Worm (Caenorhabditis elegans) whole organism, L1 larva: Measurements from ENCODE around the gene T27D12.6.

Experiments
- C16A3.4 ChIP-seq: fragments of 150-350 bp; optimal IDR thresholded peaks from 2 replicates; lab custom pipeline; 2014; ENCODE audit warnings: missing biosample characterization, missing genetic modification characterization
- alr-1 ChIP-seq: fragments of 200-800 bp; sonication (Bioruptor generic); optimal IDR thresholded peaks from 2 replicates; lab custom pipeline; 2018; ENCODE audit warnings: borderline replicate concordance, mild to moderate bottlenecking, missing genetic modification characterization, missing compliant biosample characterization
- aly-2 ChIP-seq: fragments of 150-350 bp; optimal IDR thresholded peaks from 2 replicates; lab custom pipeline; 2014; ENCODE audit warnings: missing biosample characterization, missing genetic modification characterization
- ama-1 ChIP-seq: fragments of 150-350 bp; optimal IDR thresholded peaks from 2 replicates; lab custom pipeline; 2014
- blmp-1 ChIP-seq: fragments of 150-350 bp; optimal IDR thresholded peaks from 2 replicates; lab custom pipeline; 2014; ENCODE audit warnings: missing biosample characterization, missing genetic modification characterization
- ceh-88 ChIP-seq: fragments of 200-800 bp; sonication (Bioruptor generic); IDR thresholded peaks from 2 replicates; pipeline ENCODE4 v1.3.6; 2022; ENCODE audit warnings: missing genetic modification characterization, missing compliant biosample characterization
- ces-1 ChIP-seq: fragments of 150-350 bp; optimal IDR thresholded peaks from 2 replicates; lab custom pipeline; 2014; ENCODE audit warnings: missing biosample characterization, missing genetic modification reagents, missing genetic modification characterization
- efl-1 ChIP-seq, 4 experiments: fragments of 150-350 bp; optimal IDR thresholded peaks in 3 of 4; peaks in 1 of 4; 1 replicate in 1 of 4; 2 replicates in 3 of 4; lab custom pipeline; 2014; ENCODE audit warnings: missing biosample characterization in 2 of 4, missing genetic modification characterization in 2 of 4, missing genetic modification reagents in 2 of 4
- egl-13 ChIP-seq: sonication (generic microtip); optimal IDR thresholded peaks from 2 replicates; lab custom pipeline; 2016; ENCODE audit warnings: missing genotype, missing genetic modification reagents, missing genetic modification characterization, missing compliant biosample characterization
- egl-27 ChIP-seq, 2 experiments: fragments of 150-350 bp in 1 of 2; sonication (generic microtip); optimal IDR thresholded peaks; 3 replicates each; lab custom pipeline; 2017 to 2018; ENCODE audit warnings: missing biosample characterization in 2 of 2, missing genetic modification characterization in 2 of 2, missing genetic modification reagents in 2 of 2
- elt-2 ChIP-seq: sonication (generic microtip); optimal IDR thresholded peaks from 2 replicates; lab custom pipeline; 2016; ENCODE audit warnings: missing genetic modification characterization, mild to moderate bottlenecking, inconsistent platforms, missing compliant biosample characterization, missing genetic modification reagents
- ets-5 ChIP-seq: fragments of 200-800 bp; sonication (Bioruptor generic); IDR thresholded peaks from 2 replicates; pipeline ENCODE4 v1.3.6; 2022; ENCODE audit warnings: missing genetic modification characterization, missing compliant biosample characterization
- fkh-10 ChIP-seq: sonication (generic microtip); optimal IDR thresholded peaks from 2 replicates; lab custom pipeline; 2017; ENCODE audit warnings: missing biosample characterization, missing genetic modification reagents, missing genetic modification characterization
- fkh-4 ChIP-seq: sonication (generic microtip); optimal IDR thresholded peaks from 2 replicates; lab custom pipeline; 2016; ENCODE audit warnings: missing compliant biosample characterization, missing genetic modification characterization, borderline replicate concordance
- fos-1 ChIP-seq: fragments of 150-350 bp; optimal IDR thresholded peaks from 2 replicates; lab custom pipeline; 2014; ENCODE audit warnings: missing biosample characterization, missing genetic modification characterization
- grh-1 ChIP-seq: fragments of 200-800 bp; sonication (Bioruptor generic); IDR thresholded peaks from 2 replicates; pipeline ENCODE4 v1.3.6; 2022; ENCODE audit warnings: missing genetic modification reagents, missing genetic modification characterization, missing compliant biosample characterization
- hpl-2 ChIP-seq: fragments of 150-350 bp; optimal IDR thresholded peaks from 2 replicates; lab custom pipeline; 2014; ENCODE audit warnings: missing biosample characterization, missing genetic modification reagents, missing genetic modification characterization
- irx-1 ChIP-seq: sonication (generic microtip); optimal IDR thresholded peaks from 2 replicates; lab custom pipeline; 2016; ENCODE audit warnings: missing genetic modification characterization, missing compliant biosample characterization
- lin-13 ChIP-seq: fragments of 150-350 bp; optimal IDR thresholded peaks from 2 replicates; lab custom pipeline; 2014; ENCODE audit warnings: missing biosample characterization, missing genetic modification reagents, missing genetic modification characterization
- lin-14 ChIP-seq: fragments of 200-800 bp; sonication (Bioruptor generic); optimal IDR thresholded peaks from 2 replicates; lab custom pipeline; 2018; ENCODE audit warnings: mild to moderate bottlenecking, missing genetic modification characterization, moderate library complexity, missing compliant biosample characterization
- lin-15B ChIP-seq: fragments of 150-350 bp; sonication (generic microtip); optimal IDR thresholded peaks from 3 replicates; lab custom pipeline; 2014; ENCODE audit warnings: missing biosample characterization, missing genetic modification characterization
- lin-35 ChIP-seq, 2 experiments: fragments of 150-350 bp; optimal IDR thresholded peaks; 2 replicates each; lab custom pipeline; 2014; ENCODE audit warnings: missing biosample characterization in 2 of 2, missing genetic modification characterization in 2 of 2, missing genetic modification reagents in 2 of 2
- lin-39 ChIP-seq: fragments of 150-350 bp; optimal IDR thresholded peaks from 2 replicates; lab custom pipeline; 2014; ENCODE audit warnings: missing biosample characterization, missing genetic modification reagents, missing genetic modification characterization
- nhr-19 ChIP-seq: fragments of 200-800 bp; sonication (Bioruptor generic); conservative IDR thresholded peaks from 2 replicates; pipeline ENCODE4 v1.3.6; 2022; ENCODE audit warnings: missing genetic modification characterization, missing compliant biosample characterization
- nhr-20 ChIP-seq: sonication (generic microtip); optimal IDR thresholded peaks from 2 replicates; lab custom pipeline; 2016; ENCODE audit warnings: mild to moderate bottlenecking, missing genetic modification characterization, missing compliant biosample characterization
- nhr-237 ChIP-seq: fragments of 150-350 bp; optimal IDR thresholded peaks from 2 replicates; lab custom pipeline; 2014; ENCODE audit warnings: missing biosample characterization, missing genetic modification characterization
- nhr-47 ChIP-seq: sonication (generic microtip); optimal IDR thresholded peaks from 2 replicates; lab custom pipeline; 2016; ENCODE audit warnings: mild to moderate bottlenecking, missing genetic modification characterization, moderate library complexity, missing compliant biosample characterization
- nhr-71 ChIP-seq: sonication (generic microtip); optimal IDR thresholded peaks from 2 replicates; lab custom pipeline; 2016; ENCODE audit warnings: mild to moderate bottlenecking, missing genetic modification characterization, moderate library complexity, missing compliant biosample characterization
- nhr-77 ChIP-seq: fragments of 150-350 bp; optimal IDR thresholded peaks from 2 replicates; lab custom pipeline; 2014; ENCODE audit warnings: missing biosample characterization, missing genetic modification characterization
- nhr-84 ChIP-seq: sonication (generic microtip); optimal IDR thresholded peaks from 2 replicates; lab custom pipeline; 2017; ENCODE audit warnings: missing biosample characterization, missing genetic modification characterization
- nhr-85 ChIP-seq: sonication (generic microtip); peaks from one replicate; lab custom pipeline; 2016; ENCODE audit warnings: missing genetic modification characterization, inconsistent platforms, missing compliant biosample characterization
- nhr-90 ChIP-seq: sonication (generic microtip); optimal IDR thresholded peaks from 2 replicates; lab custom pipeline; 2016; ENCODE audit warnings: mild to moderate bottlenecking, missing genetic modification characterization, missing compliant biosample characterization; ENCODE audit not compliant: poor library complexity
- pag-3 ChIP-seq: sonication (generic microtip); optimal IDR thresholded peaks from 2 replicates; lab custom pipeline; 2017; ENCODE audit warnings: missing genetic modification characterization, mild to moderate bottlenecking, missing compliant biosample characterization, antibody characterized with exemption, borderline replicate concordance; ENCODE audit not compliant: insufficient read depth
- skn-1 ChIP-seq: fragments of 150-350 bp; optimal IDR thresholded peaks from 2 replicates; lab custom pipeline; 2014; ENCODE audit warnings: missing biosample characterization, missing genetic modification characterization
- snpc-4 ChIP-seq: fragments of 150-350 bp; optimal IDR thresholded peaks from 2 replicates; lab custom pipeline; 2014; ENCODE audit warnings: missing biosample characterization, missing genetic modification characterization
- snu-23 ChIP-seq: sonication (generic microtip); optimal IDR thresholded peaks from 2 replicates; lab custom pipeline; 2016; ENCODE audit warnings: missing genetic modification characterization, missing compliant biosample characterization
- sox-4 ChIP-seq: sonication (generic microtip); optimal IDR thresholded peaks from 2 replicates; lab custom pipeline; 2016; ENCODE audit warnings: missing genetic modification characterization, missing compliant biosample characterization
- sptf-1 ChIP-seq: fragments of 150-350 bp; optimal IDR thresholded peaks from 2 replicates; lab custom pipeline; 2014; ENCODE audit warnings: missing biosample characterization, missing genetic modification characterization
- swsn-7 ChIP-seq: sonication (generic microtip); optimal IDR thresholded peaks from 2 replicates; lab custom pipeline; 2016; ENCODE audit warnings: missing genetic modification characterization, missing compliant biosample characterization
- tlp-1 ChIP-seq: fragments of 150-350 bp; optimal IDR thresholded peaks from 2 replicates; lab custom pipeline; 2014; ENCODE audit warnings: missing biosample characterization, missing genetic modification characterization
- unc-98 ChIP-seq: fragments of 200-800 bp; sonication (Bioruptor generic); IDR thresholded peaks from 2 replicates; pipeline ENCODE4 v1.3.6; 2022; ENCODE audit warnings: missing genetic modification characterization, missing compliant biosample characterization
- zag-1 ChIP-seq: fragments of 150-350 bp; optimal IDR thresholded peaks from 2 replicates; lab custom pipeline; 2014; ENCODE audit warnings: missing biosample characterization, missing genetic modification characterization
- zip-4 ChIP-seq: fragments of 200-800 bp; sonication (Bioruptor generic); optimal IDR thresholded peaks from 2 replicates; lab custom pipeline; 2018; ENCODE audit warnings: mild to moderate bottlenecking, missing genetic modification characterization, moderate library complexity, missing compliant biosample characterization
- ztf-11 ChIP-seq, 2 experiments: sonication (generic microtip); optimal IDR thresholded peaks; 2 replicates each; lab custom pipeline; 2016 to 2017; ENCODE audit warnings: missing genetic modification characterization in 2 of 2, missing biosample characterization in 1 of 2, missing compliant biosample characterization in 1 of 2
- ztf-4 ChIP-seq: fragments of 150-350 bp; optimal IDR thresholded peaks from 2 replicates; lab custom pipeline; 2014; ENCODE audit warnings: missing biosample characterization, missing genetic modification characterization

T27D12.6 gene

ce11 chrII:11839116-11839515, 3.8 kb downstream of the T27D12.6 start (continued):
- TF ChIP-seq ztf-11 (tag; optimal IDR thresholded peaks at IDR 0.05; lab: Kevin White, UChicago), result no peak
- no peak for TF ChIP-seq fkh-10 (GFP tag; lab: Kevin White, UChicago)
- TF ChIP-seq nhr-85, result peak; percentile 89
- TF ChIP-seq ama-1 (lab: Kevin White, UChicago), result no peak
- TF ChIP-seq hpl-2, result no peak
- TF ChIP-seq skn-1 (tag; lab: Kevin White, UChicago), result no peak
- no peak for TF ChIP-seq lin-13
- TF ChIP-seq nhr-84 (tag; lab: Kevin White, UChicago), result no peak
- TF ChIP-seq unc-98 (GFP tag; lab: Robert Waterston, UW), result no peak
- TF ChIP-seq swsn-7, result no peak
- TF ChIP-seq ces-1 (GFP tag; lab: Kevin White, UChicago), result no peak
- TF ChIP-seq nhr-90 (tag; lab: Kevin White, UChicago), result no peak
- TF ChIP-seq lin-15B, result no peak
- no peak for TF ChIP-seq aly-2 (tag; lab: Kevin White, UChicago)
- TF ChIP-seq blmp-1 (tag; lab: Kevin White, UChicago), result peak; percentile 15
- no peak for TF ChIP-seq sptf-1 (tag; lab: Kevin White, UChicago)
- TF ChIP-seq alr-1 (tag; lab: Kevin White, UChicago), result no peak
- TF ChIP-seq snpc-4 (tag; lab: Kevin White, UChicago), result no peak
- no peak for TF ChIP-seq egl-27 (tag; optimal IDR thresholded peaks at IDR 0.05; lab: Kevin White, UChicago)
- TF ChIP-seq efl-1 (optimal IDR thresholded peaks at IDR 0.05; lab: Kevin White, UChicago), result no peak
- no peak for TF ChIP-seq efl-1 (GFP tag; optimal IDR thresholded peaks at IDR 0.05 in 1 of 2; lab: Kevin White, UChicago)
- no peak for TF ChIP-seq C16A3.4 (tag; lab: Kevin White, UChicago)
- TF ChIP-seq lin-35 (GFP tag; optimal IDR thresholded peaks at IDR 0.05; lab: Kevin White, UChicago), result no peak
- TF ChIP-seq egl-13, result no peak
- TF ChIP-seq nhr-77 (tag; lab: Kevin White, UChicago), result no peak
- TF ChIP-seq lin-39 (tag; lab: Kevin White, UChicago), result no peak
- no peak for TF ChIP-seq fkh-4 (tag; lab: Kevin White, UChicago)
- no peak for TF ChIP-seq irx-1 (tag; lab: Kevin White, UChicago)
- no peak for TF ChIP-seq zag-1 (tag; lab: Kevin White, UChicago)
- TF ChIP-seq pag-3 (tag; lab: Kevin White, UChicago), result no peak
- TF ChIP-seq ztf-4 (tag; lab: Kevin White, UChicago), result no peak
- no peak for TF ChIP-seq ets-5 (GFP tag; lab: Robert Waterston, UW)
- TF ChIP-seq nhr-237 (tag; lab: Kevin White, UChicago), result no peak
- TF ChIP-seq nhr-19 (GFP tag; lab: Robert Waterston, UW), result peak; percentile 21; the same call in 1 of the 2 replicates
- TF ChIP-seq elt-2 (tag; lab: Kevin White, UChicago), result no peak
- no peak for TF ChIP-seq fos-1 (tag; lab: Kevin White, UChicago)
- TF ChIP-seq ceh-88 (GFP tag; lab: Robert Waterston, UW), result no peak
- TF ChIP-seq zip-4 (GFP tag; lab: Kevin White, UChicago), result no peak
- TF ChIP-seq tlp-1 (tag; lab: Kevin White, UChicago), result no peak
- TF ChIP-seq, all 84 proteins: peak for 9

- TF ChIP-seq grh-1 (0 out of 2 replicates have a peak, but pooled peaks have one; percentile 14), nhr-20 (tag; lab: Kevin White, UChicago) (peak; percentile 50), nhr-85 (peak; percentile 90), sox-4 (tag; lab: Kevin White, UChicago) (no peak), nhr-77 (tag; lab: Kevin White, UChicago) (no peak), snu-23 (GFP tag; lab: Kevin White, UChicago) (peak; percentile 35), nhr-90 (tag; lab: Kevin White, UChicago) (peak; percentile 59), nhr-19 (GFP tag; lab: Robert Waterston, UW) (0 out of 2 replicates have a peak, but pooled peaks have one; percentile 21), nhr-71 (tag; lab: Kevin White, UChicago) (peak; percentile 57), snpc-4 (tag; lab: Kevin White, UChicago) (peak; percentile 80), tlp-1 (tag; lab: Kevin White, UChicago) (no peak), nhr-47 (tag; lab: Kevin White, UChicago) (peak; percentile 40), lin-14 (peak; percentile 35)
Observed at ce11 chrII:11841653-11842052, 6.3 kb downstream of the T27D12.6 start.
